Fruit fly (Drosophila melanogaster): ENCODE measurements around the gene Jhbp2.

The Jhbp2 gene

dm6 chr3R:4955152-4955551 lies 6.0 kb downstream of the Jhbp2 start, which contains the start of gene Jhbp3:
Gene Jhbp3, minus strand, starts transcription at chr3R:4955252.
- TF ChIP-seq Abd-B (GFP tag; optimal IDR thresholded peaks at IDR 0.05): no peak
- no peak for TF ChIP-seq HLH106 (tag; optimal IDR thresholded peaks at IDR 0.05)
- no peak for TF ChIP-seq Rel (GFP tag; optimal IDR thresholded peaks at IDR 0.05)
- TF ChIP-seq Rel (tag; optimal IDR thresholded peaks at IDR 0.05): no peak
- TF ChIP-seq usp (GFP tag; optimal IDR thresholded peaks at IDR 0.05): no peak
- TF ChIP-seq pan (optimal IDR thresholded peaks at IDR 0.05): no peak
- TF ChIP-seq sv (GFP tag; optimal IDR thresholded peaks at IDR 0.05): no peak
- TF ChIP-seq OdsH (GFP tag; optimal IDR thresholded peaks at IDR 0.05): no peak
- TF ChIP-seq Hr83 (GFP tag; optimal IDR thresholded peaks at IDR 0.05; ENCODE audit: poor library complexity, severe bottlenecking): no peak
- TF ChIP-seq CG32264 (GFP tag; optimal IDR thresholded peaks at IDR 0.05): no peak
- TF ChIP-seq Hr78 (GFP tag; optimal IDR thresholded peaks at IDR 0.05): no peak
- no peak for TF ChIP-seq tai (GFP tag; optimal IDR thresholded peaks at IDR 0.05)
- no peak for TF ChIP-seq Myc (optimal IDR thresholded peaks at IDR 0.05)
- TF ChIP-seq dsf (GFP tag; optimal IDR thresholded peaks at IDR 0.05; ENCODE audit: borderline replicate concordance): no peak
- TF ChIP-seq foxo (GFP tag; optimal IDR thresholded peaks at IDR 0.05): no peak
- TF ChIP-seq ey (GFP tag; optimal IDR thresholded peaks at IDR 0.05): no peak
- TF ChIP-seq CG9705 (GFP tag; optimal IDR thresholded peaks at IDR 0.05): no peak
- no peak for TF ChIP-seq brk (GFP tag; optimal IDR thresholded peaks at IDR 0.05)
- no peak for TF ChIP-seq jim (GFP tag; optimal IDR thresholded peaks at IDR 0.05)
- no peak for TF ChIP-seq sage (GFP tag; optimal IDR thresholded peaks at IDR 0.05)

- TF ChIP-seq usp (GFP tag; optimal IDR thresholded peaks at IDR 0.05) (no peak), Dfd (GFP tag; optimal IDR thresholded peaks at IDR 0.05) (no peak), CG9705 (GFP tag; optimal IDR thresholded peaks at IDR 0.05) (no peak), Hnf4 (GFP tag; optimal IDR thresholded peaks at IDR 0.05) (peak; percentile 82), Abd-B (GFP tag; optimal IDR thresholded peaks at IDR 0.05) (no peak), Dif (GFP tag; optimal IDR thresholded peaks at IDR 0.05; ENCODE audit: partially characterized antibody) (no peak), fru (GFP tag; optimal IDR thresholded peaks at IDR 0.05) (peak; percentile 64), sv (GFP tag; optimal IDR thresholded peaks at IDR 0.05) (peak; percentile 56), Rel (GFP tag; optimal IDR thresholded peaks at IDR 0.05) (no peak), Rel (tag; optimal IDR thresholded peaks at IDR 0.05) (peak; percentile 63), foxo (GFP tag; optimal IDR thresholded peaks at IDR 0.05) (peak in 1 of 2 experiments; percentile 76), tai (GFP tag; optimal IDR thresholded peaks at IDR 0.05) (peak; percentile 76), CG32264 (GFP tag; optimal IDR thresholded peaks at IDR 0.05) (no peak), Vsx2 (GFP tag; optimal IDR thresholded peaks at IDR 0.05; ENCODE audit: partially characterized antibody) (no peak), ey (GFP tag; optimal IDR thresholded peaks at IDR 0.05) (peak; percentile 74), Hr78 (GFP tag; optimal IDR thresholded peaks at IDR 0.05) (no peak), h (GFP tag; optimal IDR thresholded peaks at IDR 0.05) (peak; percentile 71), psq (GFP tag; optimal IDR thresholded peaks at IDR 0.05) (peak; percentile 58), OdsH (GFP tag; optimal IDR thresholded peaks at IDR 0.05) (peak; percentile 32), Mio (GFP tag; optimal IDR thresholded peaks at IDR 0.05) (no peak), GATAd (GFP tag; optimal IDR thresholded peaks at IDR 0.05) (no peak), lola (GFP tag; optimal IDR thresholded peaks at IDR 0.05) (no peak), pan (optimal IDR thresholded peaks at IDR 0.05) (no peak), Jra (GFP tag; optimal IDR thresholded peaks at IDR 0.05) (peak; percentile 61), dmrt93B (GFP tag; optimal IDR thresholded peaks at IDR 0.05) (peak; percentile 10), CrebA (GFP tag; optimal IDR thresholded peaks at IDR 0.05; ENCODE audit: borderline replicate concordance) (no peak), Hr83 (GFP tag; optimal IDR thresholded peaks at IDR 0.05; ENCODE audit: poor library complexity, severe bottlenecking) (peak; percentile 87), br (GFP tag; optimal IDR thresholded peaks at IDR 0.05) (peak; percentile 57), jim (GFP tag; optimal IDR thresholded peaks at IDR 0.05) (peak; percentile 60), dsf (GFP tag; optimal IDR thresholded peaks at IDR 0.05; ENCODE audit: borderline replicate concordance) (no peak), Myc (optimal IDR thresholded peaks at IDR 0.05) (no peak), HLH106 (tag; optimal IDR thresholded peaks at IDR 0.05) (peak; percentile 60), dl (GFP tag; optimal IDR thresholded peaks at IDR 0.05; ENCODE audit: insufficient read depth in 1 of 2, partially characterized antibody in 2 of 2) (no peak), rgr (GFP tag; optimal IDR thresholded peaks at IDR 0.05) (peak; percentile 77), sage (GFP tag; optimal IDR thresholded peaks at IDR 0.05) (no peak), N (GFP tag; optimal IDR thresholded peaks at IDR 0.05) (peak; percentile 10), woc (GFP tag; optimal IDR thresholded peaks at IDR 0.05) (peak; percentile 17), brk (GFP tag; optimal IDR thresholded peaks at IDR 0.05) (peak; percentile 70), Sp1 (GFP tag; optimal IDR thresholded peaks at IDR 0.05) (peak; percentile 2)
Measured at dm6 chr3R:4952571-4952929, 8.6 kb downstream of the Jhbp2 start, which contains the start of gene Ubc6. Gene Ubc6, minus strand, starts transcription at chr3R:4952682.

Measured in whole organism, wandering third instar larva.